Fruit fly (Drosophila melanogaster): ENCODE results near the gene CG7512.
A peak's percentile ranks its signal among the peaks of the same experiment; 100 is the strongest.

CG7512 gene

dm6 chr3L:11549432-11549831, 35.9 kb downstream of the CG7512 start:
- TF ChIP-seq EcR (GFP tag; optimal IDR thresholded peaks at IDR 0.05): no peak
- TF ChIP-seq CG9948 (tag; optimal IDR thresholded peaks at IDR 0.05): no peak
- 0 out of 3 replicates have a peak, but pooled peaks have one; percentile 37 for TF ChIP-seq fd96Ca (GFP tag; IDR thresholded peaks at IDR 0.05)
- TF ChIP-seq CG10348 (GFP tag; IDR thresholded peaks at IDR 0.05): no peak
- TF ChIP-seq CG4496 (GFP tag; IDR thresholded peaks at IDR 0.05): no peak
- peak; percentile 51 for TF ChIP-seq Ets98B (GFP tag; IDR thresholded peaks at IDR 0.05)
- no peak for TF ChIP-seq Snoo (tag; optimal IDR thresholded peaks at IDR 0.05)
- TF ChIP-seq D1 (tag; optimal IDR thresholded peaks at IDR 0.05): no peak
- peak; percentile 58 for TF ChIP-seq CG12605 (GFP tag; IDR thresholded peaks at IDR 0.05)
- TF ChIP-seq gl (tag; optimal IDR thresholded peaks at IDR 0.05): no peak

- TF ChIP-seq fd96Ca (GFP tag; IDR thresholded peaks at IDR 0.05) (no peak), CG14655 (GFP tag; optimal IDR thresholded peaks at IDR 0.05) (peak; percentile 16), Ets98B (GFP tag; IDR thresholded peaks at IDR 0.05) (no peak), CG4496 (GFP tag; IDR thresholded peaks at IDR 0.05) (0 out of 3 replicates have a peak, but pooled peaks have one; percentile 10), CG15710 (tag; optimal IDR thresholded peaks at IDR 0.05) (no peak), CG12605 (GFP tag; IDR thresholded peaks at IDR 0.05) (no peak), CG34367 (tag; optimal IDR thresholded peaks at IDR 0.05) (no peak)
Observed at dm6 chr3L:11550359-11551056, 37.0 kb downstream of the CG7512 start.

dm6 chr3L:11551949-11552348, 38.4 kb downstream of the CG7512 start:
- TF ChIP-seq D1 (tag; optimal IDR thresholded peaks at IDR 0.05): no peak
- TF ChIP-seq CG8301 (tag; optimal IDR thresholded peaks at IDR 0.05): peak; percentile 58
- TF ChIP-seq CG4496 (GFP tag; IDR thresholded peaks at IDR 0.05): peak; percentile 65; the same call in 1 of the 3 replicates
- TF ChIP-seq CG9948 (tag; optimal IDR thresholded peaks at IDR 0.05): peak; percentile 54
- TF ChIP-seq fd96Ca (GFP tag; IDR thresholded peaks at IDR 0.05): peak; percentile 11; the same call in 1 of the 3 replicates
- no peak for TF ChIP-seq CG13204 (GFP tag; optimal IDR thresholded peaks at IDR 0.05)
- peak; percentile 52; the same call in 1 of the 2 replicates for TF ChIP-seq rn (GFP tag; IDR thresholded peaks at IDR 0.05)
- peak; percentile 19 for TF ChIP-seq CG34367 (tag; optimal IDR thresholded peaks at IDR 0.05)
- TF ChIP-seq CG12605 (GFP tag; IDR thresholded peaks at IDR 0.05): no peak; the same call in 1 of the 2 replicates
- TF ChIP-seq CG14655 (GFP tag; optimal IDR thresholded peaks at IDR 0.05): peak; percentile 76
- TF ChIP-seq Pif1A (GFP tag; optimal IDR thresholded peaks at IDR 0.05): peak; percentile 55
- TF ChIP-seq CG32121 (GFP tag; IDR thresholded peaks at IDR 0.05): peak; percentile 60
- peak; percentile 66 for TF ChIP-seq CG15710 (tag; optimal IDR thresholded peaks at IDR 0.05)
- no peak for TF ChIP-seq EcR (GFP tag; optimal IDR thresholded peaks at IDR 0.05)
- TF ChIP-seq Pif1B (GFP tag; optimal IDR thresholded peaks at IDR 0.05): peak; percentile 29
- TF ChIP-seq CG10348 (GFP tag; IDR thresholded peaks at IDR 0.05): no peak
- peak; percentile 75 for TF ChIP-seq CG8159 (tag; optimal IDR thresholded peaks at IDR 0.05)
- TF ChIP-seq CG17806 (tag; optimal IDR thresholded peaks at IDR 0.05): peak; percentile 55
- TF ChIP-seq gl (tag; optimal IDR thresholded peaks at IDR 0.05): no peak
- TF ChIP-seq Snoo (tag; optimal IDR thresholded peaks at IDR 0.05): peak; percentile 24
- TF ChIP-seq Ets98B (GFP tag; IDR thresholded peaks at IDR 0.05): peak; percentile 52

- peak; percentile 21 for TF ChIP-seq Pif1A (GFP tag; optimal IDR thresholded peaks at IDR 0.05)
- TF ChIP-seq CG4496 (GFP tag; IDR thresholded peaks at IDR 0.05): peak; percentile 69; the same call in 2 of the 3 replicates
- TF ChIP-seq EcR (GFP tag; optimal IDR thresholded peaks at IDR 0.05): peak; percentile 81
- TF ChIP-seq Pif1B (GFP tag; optimal IDR thresholded peaks at IDR 0.05): peak; percentile 57
- peak; percentile 61 for TF ChIP-seq CG15710 (tag; optimal IDR thresholded peaks at IDR 0.05)
- peak; percentile 44 for TF ChIP-seq CG8301 (tag; optimal IDR thresholded peaks at IDR 0.05)
- peak; percentile 65 for TF ChIP-seq CG14655 (GFP tag; optimal IDR thresholded peaks at IDR 0.05)
- peak; percentile 32 for TF ChIP-seq CG8159 (tag; optimal IDR thresholded peaks at IDR 0.05)
- peak; percentile 94 for TF ChIP-seq CG13204 (GFP tag; optimal IDR thresholded peaks at IDR 0.05)
- TF ChIP-seq Snoo (tag; optimal IDR thresholded peaks at IDR 0.05): peak; percentile 42
- TF ChIP-seq CG32121 (GFP tag; IDR thresholded peaks at IDR 0.05): peak; percentile 79
- TF ChIP-seq CG10348 (GFP tag; IDR thresholded peaks at IDR 0.05): no peak
- TF ChIP-seq CG12605 (GFP tag; IDR thresholded peaks at IDR 0.05): peak; percentile 95
- TF ChIP-seq Ets98B (GFP tag; IDR thresholded peaks at IDR 0.05): peak; percentile 83
- TF ChIP-seq rn (GFP tag; IDR thresholded peaks at IDR 0.05): no peak
- peak; percentile 22 for TF ChIP-seq CG9948 (tag; optimal IDR thresholded peaks at IDR 0.05)
- peak; percentile 45 for TF ChIP-seq CG17806 (tag; optimal IDR thresholded peaks at IDR 0.05)
- no peak for TF ChIP-seq D1 (tag; optimal IDR thresholded peaks at IDR 0.05)
- TF ChIP-seq CG34367 (tag; optimal IDR thresholded peaks at IDR 0.05): peak; percentile 65
- TF ChIP-seq gl (tag; optimal IDR thresholded peaks at IDR 0.05): peak; percentile 86
- peak; percentile 79 for TF ChIP-seq fd96Ca (GFP tag; IDR thresholded peaks at IDR 0.05)
Observed at dm6 chr3L:11552996-11553671, 39.6 kb downstream of the CG7512 start.

DNA sequence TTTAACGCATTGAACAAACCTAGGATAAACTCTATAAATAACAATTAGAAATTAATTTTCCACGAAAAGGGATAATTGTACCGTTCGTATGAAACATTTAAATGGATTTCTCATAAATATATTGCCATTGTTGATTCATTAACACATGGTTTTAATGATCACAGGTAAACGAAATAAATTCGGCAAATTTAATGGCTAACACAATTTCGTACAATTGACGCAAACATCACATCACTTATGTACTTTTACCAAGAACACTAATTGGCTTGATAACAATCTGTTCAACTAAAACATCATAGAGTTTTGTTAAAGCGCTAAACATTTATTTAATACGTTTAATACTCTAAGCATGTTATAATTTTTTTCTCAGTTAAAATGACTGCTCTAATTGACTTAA, 40.2 kb downstream of the CG7512 start:
- TF ChIP-seq CG15710 (tag; optimal IDR thresholded peaks at IDR 0.05) (no peak), CG9948 (tag; optimal IDR thresholded peaks at IDR 0.05) (no peak), Ets98B (GFP tag; IDR thresholded peaks at IDR 0.05) (no peak), fd96Ca (GFP tag; IDR thresholded peaks at IDR 0.05) (no peak), CG4496 (GFP tag; IDR thresholded peaks at IDR 0.05) (no peak), EcR (GFP tag; optimal IDR thresholded peaks at IDR 0.05) (no peak), CG14655 (GFP tag; optimal IDR thresholded peaks at IDR 0.05) (no peak), CG10348 (GFP tag; IDR thresholded peaks at IDR 0.05) (no peak), CG17806 (tag; optimal IDR thresholded peaks at IDR 0.05) (no peak), gl (tag; optimal IDR thresholded peaks at IDR 0.05) (no peak), Pif1A (GFP tag; optimal IDR thresholded peaks at IDR 0.05) (no peak), rn (GFP tag; IDR thresholded peaks at IDR 0.05) (no peak), CG13204 (GFP tag; optimal IDR thresholded peaks at IDR 0.05) (no peak), D1 (tag; optimal IDR thresholded peaks at IDR 0.05) (no peak), CG12605 (GFP tag; IDR thresholded peaks at IDR 0.05) (no peak), CG34367 (tag; optimal IDR thresholded peaks at IDR 0.05) (no peak), Pif1B (GFP tag; optimal IDR thresholded peaks at IDR 0.05) (no peak)

All from whole organism, pupa.